Worm (Caenorhabditis elegans) whole organism, mixed stage, embryonic: ENCODE measurements around the gene C04C11.1.

Experiments used
- bed-3 ChIP-seq: fragments of 200-800 bp; sonication (Bioruptor generic); optimal IDR thresholded peaks from 3 replicates; lab custom pipeline; 2018; ENCODE audit warnings: mild to moderate bottlenecking, missing genetic modification characterization, moderate library complexity, missing compliant biosample characterization
- blmp-1 ChIP-seq: fragments of 150-350 bp; optimal IDR thresholded peaks from 2 replicates; lab custom pipeline; 2014; ENCODE audit warnings: missing biosample characterization, missing genetic modification characterization
- ceh-39 ChIP-seq: fragments of 150-350 bp; optimal IDR thresholded peaks from 2 replicates; lab custom pipeline; 2014; ENCODE audit warnings: missing biosample characterization, missing genetic modification characterization
- ceh-83 ChIP-seq: fragments of 200-800 bp; sonication (Bioruptor generic); optimal IDR thresholded peaks from 2 replicates; lab custom pipeline; 2018; ENCODE audit warnings: mild to moderate bottlenecking, missing genetic modification characterization, missing compliant biosample characterization
- ces-1 ChIP-seq: fragments of 150-350 bp; optimal IDR thresholded peaks from 2 replicates; lab custom pipeline; 2014; ENCODE audit warnings: missing biosample characterization, missing genetic modification reagents, missing genetic modification characterization
- cnd-1 ChIP-seq: fragments of 200-800 bp; sonication (Bioruptor generic); optimal IDR thresholded peaks from 2 replicates; lab custom pipeline; 2018; ENCODE audit warnings: mild to moderate bottlenecking, missing genetic modification characterization, missing compliant biosample characterization
- elt-1 ChIP-seq: sonication (generic microtip); optimal IDR thresholded peaks from 2 replicates; lab custom pipeline; 2017; ENCODE audit warnings: missing genetic modification characterization, mild to moderate bottlenecking, missing compliant biosample characterization, antibody characterized with exemption, moderate library complexity, borderline replicate concordance; ENCODE audit not compliant: insufficient read depth
- elt-3 ChIP-seq: fragments of 150-350 bp; optimal IDR thresholded peaks from 2 replicates; lab custom pipeline; 2014; ENCODE audit warnings: missing biosample characterization, missing genetic modification characterization
- flh-1 ChIP-seq: fragments of 200-800 bp; sonication (Bioruptor generic); optimal IDR thresholded peaks from 2 replicates; lab custom pipeline; 2018; ENCODE audit warnings: mild to moderate bottlenecking, missing genetic modification characterization, moderate library complexity, missing compliant biosample characterization
- ham-2 ChIP-seq: fragments of 200-800 bp; sonication (Bioruptor generic); optimal IDR thresholded peaks from 2 replicates; lab custom pipeline; 2018; ENCODE audit warnings: mild to moderate bottlenecking, missing genetic modification characterization, missing compliant biosample characterization
- hlh-1 ChIP-seq: fragments of 150-350 bp; optimal IDR thresholded peaks from 2 replicates; lab custom pipeline; 2014; ENCODE audit warnings: missing biosample characterization, missing genetic modification reagents, missing genetic modification characterization
- lin-13 ChIP-seq: fragments of 150-350 bp; optimal IDR thresholded peaks from 2 replicates; lab custom pipeline; 2014; ENCODE audit warnings: missing biosample characterization, missing genetic modification characterization
- lin-32 ChIP-seq: fragments of 200-800 bp; sonication (Bioruptor generic); optimal IDR thresholded peaks from 2 replicates; lab custom pipeline; 2018; ENCODE audit warnings: mild to moderate bottlenecking, missing genetic modification characterization, missing compliant biosample characterization
- lsy-2 ChIP-seq: fragments of 150-350 bp; optimal IDR thresholded peaks from 2 replicates; lab custom pipeline; 2014; ENCODE audit warnings: missing biosample characterization, missing genetic modification characterization
- mep-1 ChIP-seq: fragments of 150-350 bp; optimal IDR thresholded peaks from 2 replicates; lab custom pipeline; 2017; ENCODE audit warnings: missing biosample characterization, missing genetic modification reagents, missing genetic modification characterization, inconsistent platforms
- mls-2 ChIP-seq: sonication (generic microtip); optimal IDR thresholded peaks from 2 replicates; lab custom pipeline; 2016; ENCODE audit warnings: mild to moderate bottlenecking, missing genetic modification characterization, moderate library complexity, missing compliant biosample characterization
- nhr-12 ChIP-seq: fragments of 150-350 bp; optimal IDR thresholded peaks from 2 replicates; lab custom pipeline; 2014; ENCODE audit warnings: missing biosample characterization, missing genetic modification characterization
- nhr-2 ChIP-seq: fragments of 150-350 bp; optimal IDR thresholded peaks from 2 replicates; lab custom pipeline; 2014; ENCODE audit warnings: missing biosample characterization, missing genetic modification characterization
- nhr-237 ChIP-seq: fragments of 150-350 bp; optimal IDR thresholded peaks from 2 replicates; lab custom pipeline; 2014; ENCODE audit warnings: missing biosample characterization, missing genetic modification characterization
- nhr-28 ChIP-seq: fragments of 150-350 bp; optimal IDR thresholded peaks from 2 replicates; lab custom pipeline; 2014; ENCODE audit warnings: missing biosample characterization, missing genetic modification characterization
- nhr-76 ChIP-seq: sonication (generic microtip); optimal IDR thresholded peaks from 2 replicates; lab custom pipeline; 2017; ENCODE audit warnings: missing biosample characterization, missing genetic modification characterization
- pha-4 ChIP-seq: fragments of 150-350 bp; optimal IDR thresholded peaks from 2 replicates; lab custom pipeline; 2018; ENCODE audit warnings: missing biosample characterization, missing genetic modification reagents, missing genetic modification characterization
- sptf-1 ChIP-seq: sonication (generic microtip); optimal IDR thresholded peaks from 2 replicates; lab custom pipeline; 2017; ENCODE audit warnings: mild to moderate bottlenecking, missing genetic modification characterization, moderate library complexity, missing compliant biosample characterization
- unc-120 ChIP-seq: sonication (generic microtip); optimal IDR thresholded peaks from 2 replicates; lab custom pipeline; 2017; ENCODE audit warnings: missing genetic modification characterization, missing compliant biosample characterization; ENCODE audit not compliant: poor library complexity, severe bottlenecking
- unc-62 ChIP-seq: fragments of 150-350 bp; optimal IDR thresholded peaks from 2 replicates; lab custom pipeline; 2014; ENCODE audit warnings: missing biosample characterization, missing genetic modification reagents, missing genetic modification characterization
- zip-8 ChIP-seq: fragments of 150-350 bp; optimal IDR thresholded peaks from 2 replicates; lab custom pipeline; 2014; ENCODE audit warnings: missing biosample characterization, missing genetic modification characterization
- ztf-11 ChIP-seq: fragments of 150-350 bp; optimal IDR thresholded peaks from 2 replicates; lab custom pipeline; 2014; ENCODE audit warnings: missing biosample characterization, missing genetic modification characterization

The C04C11.1 gene

ce11 chrX:14030524-14030923, 10.1 kb downstream of the C04C11.1 start:
- TF ChIP-seq sptf-1 (tag; lab: Kevin White, UChicago): no peak
- no peak for TF ChIP-seq ham-2 (GFP tag; lab: Kevin White, UChicago)
- TF ChIP-seq mls-2 (tag; lab: Kevin White, UChicago): no peak
- TF ChIP-seq blmp-1 (tag; lab: Kevin White, UChicago): no peak
- TF ChIP-seq nhr-12 (tag; lab: Kevin White, UChicago): no peak
- TF ChIP-seq nhr-76 (tag; lab: Kevin White, UChicago): no peak
- no peak for TF ChIP-seq lin-32 (GFP tag; lab: Kevin White, UChicago)
- no peak for TF ChIP-seq ceh-83 (GFP tag; lab: Kevin White, UChicago)
- no peak for TF ChIP-seq nhr-28 (tag; lab: Kevin White, UChicago)
- TF ChIP-seq pha-4 (tag; lab: Kevin White, UChicago): no peak
- TF ChIP-seq, all 35 proteins: peak for 0

DNA sequence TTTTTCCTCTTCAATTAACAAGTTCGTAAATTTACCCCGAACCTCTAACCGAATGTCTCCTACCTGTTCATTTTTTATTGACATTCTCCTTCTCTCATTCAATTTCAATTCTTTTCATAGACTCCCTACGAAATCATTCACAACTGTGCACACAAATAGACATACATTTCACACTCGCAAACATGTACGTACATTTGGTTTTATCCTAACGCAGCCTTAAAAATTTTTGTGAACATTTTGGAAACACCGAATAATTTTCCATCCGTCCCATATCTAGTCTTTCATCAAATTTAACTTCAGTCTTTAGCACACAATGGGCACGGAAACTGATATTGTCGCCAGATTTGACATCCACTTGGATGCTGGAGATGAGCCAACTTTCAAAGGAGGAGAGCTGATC, 13.1 kb downstream of the C04C11.1 start, which contains the start of gene arrd-25:
TSS of gene arrd-25 (plus strand) at position 301 of the 400 bp plus-strand sequence.
- TF ChIP-seq elt-1: no peak
- no peak for TF ChIP-seq nhr-2 (tag; lab: Kevin White, UChicago)
- TF ChIP-seq, all 35 proteins: peak for 0

DNA sequence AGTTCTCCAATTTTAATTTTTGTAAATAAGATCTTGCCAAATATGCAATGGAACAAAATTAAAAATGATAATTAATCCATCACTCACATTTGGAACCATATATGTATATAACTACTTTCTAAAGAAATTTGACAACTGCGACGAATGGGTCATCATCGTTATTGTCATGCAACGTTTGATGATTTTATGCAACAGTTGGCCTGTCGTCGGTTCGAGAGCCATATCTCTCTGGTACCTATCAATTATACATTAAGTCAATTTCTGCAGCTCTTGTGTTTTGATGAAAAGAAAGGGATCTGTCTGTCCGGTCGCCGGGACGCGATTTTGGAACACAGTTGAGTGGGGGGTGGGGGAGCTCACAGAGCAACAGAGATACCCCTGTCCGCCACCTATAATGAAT, 18.9 kb downstream of the C04C11.1 start:
- TF ChIP-seq mls-2 (tag; lab: Kevin White, UChicago) (no peak), ztf-11 (tag; lab: Kevin White, UChicago) (no peak), cnd-1 (tag; lab: Kevin White, UChicago) (no peak), ceh-39 (tag; lab: Kevin White, UChicago) (no peak), nhr-2 (tag; lab: Kevin White, UChicago) (no peak), hlh-1 (peak; percentile 67), unc-62 (GFP tag; lab: Kevin White, UChicago) (peak; percentile 78)

- TF ChIP-seq nhr-237 (tag; lab: Kevin White, UChicago) (no peak), unc-120 (tag; lab: Kevin White, UChicago) (peak; percentile 46), unc-62 (GFP tag; lab: Kevin White, UChicago) (peak; percentile 46), ceh-39 (tag; lab: Kevin White, UChicago) (no peak)
- TF ChIP-seq, all 35 proteins: peak for 2
Observed at ce11 chrX:14044362-14044761, 24.0 kb downstream of the C04C11.1 start.

DNA sequence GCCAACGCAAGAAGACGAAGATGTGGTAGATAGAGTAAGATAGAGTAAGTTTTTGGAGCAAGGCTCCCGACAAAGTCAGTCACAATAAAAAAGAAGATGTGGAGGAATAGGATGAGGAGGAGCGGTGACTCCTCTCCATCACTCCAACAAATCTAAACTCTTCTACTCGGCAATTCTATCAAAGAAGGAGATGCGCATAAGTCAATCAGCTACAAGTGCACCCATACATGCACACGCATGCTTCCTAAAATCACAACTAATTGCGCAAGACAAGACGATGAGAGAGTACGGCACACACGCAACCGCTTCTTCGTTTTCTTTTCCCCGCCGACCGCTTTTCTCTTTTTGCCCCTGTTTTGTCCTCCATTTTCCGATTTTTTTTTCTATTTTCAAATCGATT, 27.2 kb downstream of the C04C11.1 start:
- TF ChIP-seq bed-3 (GFP tag; lab: Kevin White, UChicago) (no peak), lsy-2 (tag; lab: Kevin White, UChicago) (no peak), lin-13 (no peak), zip-8 (tag; lab: Kevin White, UChicago) (peak; percentile 41), ham-2 (GFP tag; lab: Kevin White, UChicago) (no peak), mep-1 (tag; lab: Kevin White, UChicago) (no peak), pha-4 (tag; lab: Kevin White, UChicago) (no peak), ceh-83 (GFP tag; lab: Kevin White, UChicago) (no peak), ceh-39 (tag; lab: Kevin White, UChicago) (no peak), flh-1 (GFP tag; lab: Kevin White, UChicago) (no peak), ces-1 (GFP tag; lab: Kevin White, UChicago) (peak; percentile 96), nhr-28 (tag; lab: Kevin White, UChicago) (no peak)

DNA sequence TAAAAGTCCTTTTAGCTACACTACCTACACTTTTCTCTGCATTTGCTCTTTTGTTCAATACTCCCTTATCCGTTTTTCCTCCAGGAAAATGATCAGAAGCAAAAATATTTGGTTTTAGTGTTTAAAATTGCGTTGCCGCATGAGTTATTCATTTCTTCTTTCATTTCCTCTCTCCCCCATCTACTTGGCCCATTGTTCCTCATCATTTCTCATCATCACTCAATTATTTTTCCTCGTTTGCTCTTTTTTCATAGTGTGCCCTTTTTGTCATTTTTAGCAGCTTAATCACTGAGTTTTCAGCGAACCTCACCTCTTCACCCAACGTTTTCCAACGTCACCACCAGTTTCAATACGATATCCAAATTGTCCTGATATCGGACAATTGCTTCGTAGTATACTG, 28.8 kb downstream of the C04C11.1 start, which contains the start of gene dyc-1:
TSS of gene dyc-1 (plus strand) at position 301 of the 400 bp plus-strand sequence.
- no peak for TF ChIP-seq nhr-12 (tag; lab: Kevin White, UChicago)
- no peak for TF ChIP-seq lin-13
- TF ChIP-seq nhr-2 (tag; lab: Kevin White, UChicago): no peak
- TF ChIP-seq ces-1 (GFP tag; lab: Kevin White, UChicago): no peak
- TF ChIP-seq ceh-83 (GFP tag; lab: Kevin White, UChicago): no peak
- TF ChIP-seq elt-1: no peak
- TF ChIP-seq elt-3 (tag; lab: Kevin White, UChicago): no peak
- TF ChIP-seq lin-32 (GFP tag; lab: Kevin White, UChicago): no peak
- TF ChIP-seq, all 35 proteins: peak for 0
